Fruit fly (Drosophila melanogaster): ENCODE results near the gene gnu.

gnu gene

DNA sequence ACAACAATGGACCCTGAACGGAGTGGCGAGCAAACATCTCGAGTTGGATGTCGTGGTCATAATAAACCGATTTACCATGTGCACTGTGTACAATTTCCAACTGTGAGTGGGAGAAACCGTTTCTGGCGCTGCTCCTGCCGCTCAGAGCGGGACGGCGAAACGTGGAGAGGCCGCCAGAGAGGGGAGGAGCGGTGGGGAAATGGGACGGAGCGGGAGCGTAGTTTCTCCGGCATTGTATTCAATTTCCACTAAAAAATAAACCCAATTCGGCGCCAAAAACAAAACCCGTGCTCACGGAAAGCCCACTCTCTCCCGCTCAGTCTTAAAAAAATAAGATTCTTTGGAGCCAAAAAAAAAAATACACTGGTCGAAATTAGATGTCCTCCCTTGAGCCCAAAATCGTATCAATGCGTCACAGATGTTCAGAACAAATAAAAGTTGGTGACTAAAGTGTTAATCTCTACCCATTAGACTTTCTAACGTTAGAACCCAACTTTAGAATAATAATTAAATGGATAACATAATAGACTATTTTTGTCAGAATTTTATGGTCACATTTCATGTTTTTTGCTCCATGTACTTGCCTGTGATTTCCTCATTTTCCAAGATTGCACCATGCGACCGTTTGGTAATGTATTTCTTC lies 43.1 kb downstream of the gnu start (continued):
- TF ChIP-seq CG17328 (GFP tag; IDR thresholded peaks at IDR 0.05) (peak; percentile 69; the same call in 1 of the 2 replicates), Blimp-1 (GFP tag; optimal IDR thresholded peaks at IDR 0.05) (peak; percentile 75), z (GFP tag; IDR thresholded peaks at IDR 0.05) (peak; percentile 90), Bgb (GFP tag; IDR thresholded peaks at IDR 0.05; ENCODE audit: partially characterized antibody) (no peak; the same call in 1 of the 2 replicates), nom (GFP tag; optimal IDR thresholded peaks at IDR 0.05) (no peak), pita (GFP tag; optimal IDR thresholded peaks at IDR 0.05) (no peak), danr (GFP tag; IDR thresholded peaks at IDR 0.05) (no peak), CG7745 (tag; optimal IDR thresholded peaks at IDR 0.05) (no peak), pan (optimal IDR thresholded peaks at IDR 0.05) (no peak), pan (GFP tag; optimal IDR thresholded peaks at IDR 0.05 in 1 of 2, IDR thresholded peaks at IDR 0.05 in 1 of 2) (peak in 1 of 2 experiments; percentile 70), Gsc (GFP tag; IDR thresholded peaks at IDR 0.05) (no peak), CG10431 (GFP tag; optimal IDR thresholded peaks at IDR 0.05) (peak; percentile 29), bab2 (GFP tag; optimal IDR thresholded peaks at IDR 0.05) (peak; percentile 69), CG10321 (GFP tag; IDR thresholded peaks at IDR 0.05) (0 out of 2 replicates have a peak, but pooled peaks have one; percentile 42), CG1024 (GFP tag; IDR thresholded peaks at IDR 0.05) (0 out of 2 replicates have a peak, but pooled peaks have one; percentile 12), exex (tag; optimal IDR thresholded peaks at IDR 0.05) (no peak), Side (GFP tag; optimal IDR thresholded peaks at IDR 0.05) (peak; percentile 35), CG15073 (GFP tag; optimal IDR thresholded peaks at IDR 0.05) (peak; percentile 13), caup (GFP tag; optimal IDR thresholded peaks at IDR 0.05; ENCODE audit: severe bottlenecking) (peak; percentile 54), CG18619 (GFP tag; optimal IDR thresholded peaks at IDR 0.05) (peak; percentile 54), gcm2 (GFP tag; optimal IDR thresholded peaks at IDR 0.05) (peak; percentile 54), Lim3 (GFP tag; IDR thresholded peaks at IDR 0.05) (no peak), crc (GFP tag; optimal IDR thresholded peaks at IDR 0.05) (no peak), C15 (GFP tag; IDR thresholded peaks at IDR 0.05) (no peak), vnd (GFP tag; IDR thresholded peaks at IDR 0.05; ENCODE audit: partially characterized antibody) (no peak), CG4404 (GFP tag; IDR thresholded peaks at IDR 0.05) (no peak), cas (GFP tag; IDR thresholded peaks at IDR 0.05) (no peak), zfh1 (GFP tag; IDR thresholded peaks at IDR 0.05) (peak; percentile 60; the same call in 2 of the 3 replicates), CG2120 (GFP tag; optimal IDR thresholded peaks at IDR 0.05) (peak; percentile 83), ase (GFP tag; IDR thresholded peaks at IDR 0.05) (0 out of 3 replicates have a peak, but pooled peaks have one; percentile 35), Sin3A (optimal IDR thresholded peaks at IDR 0.05) (no peak), emc (GFP tag; optimal IDR thresholded peaks at IDR 0.05) (peak; percentile 66), sr (GFP tag; IDR thresholded peaks at IDR 0.05) (no peak; the same call in 2 of the 3 replicates), stwl (tag; optimal IDR thresholded peaks at IDR 0.05) (no peak), Dp (GFP tag; optimal IDR thresholded peaks at IDR 0.05) (peak; percentile 6), eyg (GFP tag; optimal IDR thresholded peaks at IDR 0.05) (no peak), ftz-f1 (GFP tag; optimal IDR thresholded peaks at IDR 0.05) (no peak), CG9932 (GFP tag; IDR thresholded peaks at IDR 0.05) (peak; percentile 66), Nf-YC (tag; optimal IDR thresholded peaks at IDR 0.05) (no peak), CG4282 (GFP tag; optimal IDR thresholded peaks at IDR 0.05) (peak; percentile 29), pho (GFP tag; optimal IDR thresholded peaks at IDR 0.05) (peak; percentile 42)

Measured in whole organism, embryonic.